Worm (Caenorhabditis elegans) whole organism, L3 larva: ENCODE results near the gene lgc-11.

Experiments
- R02D3.7 ChIP-seq: fragments of 150-350 bp; optimal IDR thresholded peaks from 2 replicates; lab custom pipeline; 2014; ENCODE audit warnings: missing biosample characterization, missing genetic modification characterization
- ZK546.5 ChIP-seq: sonication (generic microtip); optimal IDR thresholded peaks from 2 replicates; lab custom pipeline; 2017; ENCODE audit warnings: missing biosample characterization, missing genetic modification characterization
- aly-2 ChIP-seq: fragments of 150-350 bp; optimal IDR thresholded peaks from 2 replicates; lab custom pipeline; 2014; ENCODE audit warnings: missing biosample characterization, missing genetic modification characterization
- ama-1 ChIP-seq: fragments of 150-350 bp; optimal IDR thresholded peaks from 2 replicates; lab custom pipeline; 2018
- ceh-16 ChIP-seq: sonication (generic microtip); optimal IDR thresholded peaks from 2 replicates; lab custom pipeline; 2017; ENCODE audit warnings: missing biosample characterization, missing genetic modification characterization
- ceh-28 ChIP-seq: fragments of 150-350 bp; optimal IDR thresholded peaks from 2 replicates; lab custom pipeline; 2014; ENCODE audit warnings: missing biosample characterization, missing genetic modification reagents, missing genetic modification characterization
- ceh-82 ChIP-seq: fragments of 150-350 bp; optimal IDR thresholded peaks from 2 replicates; lab custom pipeline; 2014; ENCODE audit warnings: missing biosample characterization, missing genetic modification characterization
- daf-12 ChIP-seq: fragments of 150-350 bp; optimal IDR thresholded peaks from 2 replicates; lab custom pipeline; 2014; ENCODE audit warnings: missing biosample characterization, missing genetic modification reagents, missing genetic modification characterization
- egl-27 ChIP-seq: sonication (generic microtip); optimal IDR thresholded peaks from 4 replicates; lab custom pipeline; 2017; ENCODE audit warnings: missing biosample characterization, missing genetic modification reagents, missing genetic modification characterization
- egl-5 ChIP-seq: fragments of 150-350 bp; optimal IDR thresholded peaks from 2 replicates; lab custom pipeline; 2017; ENCODE audit warnings: missing biosample characterization, missing genetic modification reagents, missing genetic modification characterization, inconsistent platforms
- elt-1 ChIP-seq: fragments of 150-350 bp; optimal IDR thresholded peaks from 2 replicates; lab custom pipeline; 2014; ENCODE audit warnings: missing biosample characterization, missing genetic modification characterization
- elt-2 ChIP-seq: sonication (generic microtip); optimal IDR thresholded peaks from 2 replicates; lab custom pipeline; 2016; ENCODE audit warnings: missing genetic modification reagents, mild to moderate bottlenecking, missing genetic modification characterization, missing compliant biosample characterization
- elt-3 ChIP-seq, 3 experiments: fragments of 150-350 bp in 1 of 3; sonication (generic microtip) in 2 of 3; optimal IDR thresholded peaks; 2 replicates in 2 of 3; 4 replicates in 1 of 3; lab custom pipeline; 2014 to 2017; ENCODE audit warnings: missing biosample characterization in 3 of 3, missing genetic modification characterization in 3 of 3
- eor-1 ChIP-seq, 2 experiments: fragments of 150-350 bp; optimal IDR thresholded peaks; 2 replicates each; lab custom pipeline; 2014 to 2018; ENCODE audit warnings: missing biosample characterization in 2 of 2, missing genetic modification characterization in 2 of 2
- fkh-10 ChIP-seq: sonication (generic microtip); optimal IDR thresholded peaks from 2 replicates; lab custom pipeline; 2017; ENCODE audit warnings: missing biosample characterization, missing genetic modification reagents, missing genetic modification characterization
- fos-1 ChIP-seq: fragments of 150-350 bp; optimal IDR thresholded peaks from 2 replicates; lab custom pipeline; 2014; ENCODE audit warnings: missing biosample characterization, missing genetic modification characterization
- hmg-11 ChIP-seq: sonication (generic microtip); optimal IDR thresholded peaks from 2 replicates; lab custom pipeline; 2016; ENCODE audit warnings: missing genetic modification characterization, missing compliant biosample characterization
- jun-1 ChIP-seq: fragments of 150-350 bp; optimal IDR thresholded peaks from 2 replicates; lab custom pipeline; 2014; ENCODE audit warnings: missing biosample characterization, missing genetic modification reagents, missing genetic modification characterization
- lin-15B ChIP-seq: fragments of 150-350 bp; optimal IDR thresholded peaks from 2 replicates; lab custom pipeline; 2014; ENCODE audit warnings: missing biosample characterization, missing genetic modification characterization
- lin-39 ChIP-seq: fragments of 150-350 bp; optimal IDR thresholded peaks from 2 replicates; lab custom pipeline; 2018; ENCODE audit warnings: missing biosample characterization, missing genetic modification reagents, missing genetic modification characterization
- lsy-12 ChIP-seq: sonication (generic microtip); optimal IDR thresholded peaks from 2 replicates; lab custom pipeline; 2016; ENCODE audit warnings: mild to moderate bottlenecking, missing genetic modification characterization, missing compliant biosample characterization
- mdl-1 ChIP-seq: fragments of 150-350 bp; optimal IDR thresholded peaks from 2 replicates; lab custom pipeline; 2014; ENCODE audit warnings: missing biosample characterization, missing genetic modification characterization
- mml-1 ChIP-seq: fragments of 150-350 bp; sonication (generic microtip); optimal IDR thresholded peaks from 3 replicates; lab custom pipeline; 2014; ENCODE audit warnings: missing biosample characterization, missing genetic modification characterization
- nfya-1 ChIP-seq: sonication (generic microtip); optimal IDR thresholded peaks from 2 replicates; lab custom pipeline; 2017; ENCODE audit warnings: missing genetic modification characterization, mild to moderate bottlenecking, missing compliant biosample characterization, antibody characterized with exemption, moderate library complexity; ENCODE audit not compliant: insufficient read depth
- nhr-11 ChIP-seq: fragments of 150-350 bp; optimal IDR thresholded peaks from 2 replicates; lab custom pipeline; 2014; ENCODE audit warnings: missing biosample characterization, missing genetic modification characterization
- nhr-12 ChIP-seq: fragments of 150-350 bp; optimal IDR thresholded peaks from 2 replicates; lab custom pipeline; 2014; ENCODE audit warnings: missing biosample characterization, missing genetic modification characterization
- nhr-23 ChIP-seq: fragments of 150-350 bp; optimal IDR thresholded peaks from 2 replicates; lab custom pipeline; 2014; ENCODE audit warnings: missing biosample characterization, missing genetic modification reagents, missing genetic modification characterization
- nhr-25 ChIP-seq: sonication (generic microtip); optimal IDR thresholded peaks from 2 replicates; lab custom pipeline; 2017; ENCODE audit warnings: missing biosample characterization, missing genetic modification characterization
- nhr-28 ChIP-seq: fragments of 150-350 bp; optimal IDR thresholded peaks from 2 replicates; lab custom pipeline; 2014; ENCODE audit warnings: missing biosample characterization, missing genetic modification characterization
- nhr-43 ChIP-seq: sonication (generic microtip); optimal IDR thresholded peaks from 2 replicates; lab custom pipeline; 2016; ENCODE audit warnings: mild to moderate bottlenecking, missing genetic modification characterization, missing compliant biosample characterization; ENCODE audit not compliant: poor library complexity, severe bottlenecking
- nhr-67 ChIP-seq: fragments of 150-350 bp; optimal IDR thresholded peaks from 2 replicates; lab custom pipeline; 2014; ENCODE audit warnings: missing biosample characterization, missing genetic modification characterization
- nhr-76 ChIP-seq: fragments of 150-350 bp; sonication (generic microtip); optimal IDR thresholded peaks from 5 replicates; lab custom pipeline; 2014; ENCODE audit warnings: missing biosample characterization, missing genetic modification characterization
- nhr-77 ChIP-seq: fragments of 150-350 bp; optimal IDR thresholded peaks from 2 replicates; lab custom pipeline; 2014; ENCODE audit warnings: missing biosample characterization, missing genetic modification characterization
- pha-4 ChIP-seq: fragments of 150-350 bp; optimal IDR thresholded peaks from 2 replicates; lab custom pipeline; 2014; ENCODE audit warnings: missing biosample characterization, missing genetic modification reagents, missing genetic modification characterization
- pqm-1 ChIP-seq: fragments of 150-350 bp; optimal IDR thresholded peaks from 2 replicates; lab custom pipeline; 2017; ENCODE audit warnings: missing biosample characterization, missing genetic modification characterization, inconsistent platforms
- sea-2 ChIP-seq: fragments of 150-350 bp; sonication (generic microtip); optimal IDR thresholded peaks from 4 replicates; lab custom pipeline; 2014; ENCODE audit warnings: missing biosample characterization, missing genetic modification reagents, missing genetic modification characterization
- skn-1 ChIP-seq: fragments of 150-350 bp; optimal IDR thresholded peaks from 2 replicates; lab custom pipeline; 2014; ENCODE audit warnings: missing biosample characterization, missing genetic modification characterization
- snpc-4 ChIP-seq: fragments of 150-350 bp; optimal IDR thresholded peaks from 2 replicates; lab custom pipeline; 2014; ENCODE audit warnings: missing biosample characterization, missing genetic modification characterization
- tbx-2 ChIP-seq: sonication (generic microtip); optimal IDR thresholded peaks from 2 replicates; lab custom pipeline; 2016; ENCODE audit warnings: mild to moderate bottlenecking, missing genetic modification characterization, missing compliant biosample characterization
- unc-39 ChIP-seq: sonication (generic microtip); optimal IDR thresholded peaks from 4 replicates; lab custom pipeline; 2017; ENCODE audit warnings: missing biosample characterization, missing genetic modification characterization
- zag-1 ChIP-seq: fragments of 150-350 bp; optimal IDR thresholded peaks from 2 replicates; lab custom pipeline; 2014; ENCODE audit warnings: missing biosample characterization, missing genetic modification characterization
- ztf-4 ChIP-seq: fragments of 150-350 bp; optimal IDR thresholded peaks from 2 replicates; lab custom pipeline; 2014; ENCODE audit warnings: missing biosample characterization, missing genetic modification characterization

The lgc-11 gene

DNA sequence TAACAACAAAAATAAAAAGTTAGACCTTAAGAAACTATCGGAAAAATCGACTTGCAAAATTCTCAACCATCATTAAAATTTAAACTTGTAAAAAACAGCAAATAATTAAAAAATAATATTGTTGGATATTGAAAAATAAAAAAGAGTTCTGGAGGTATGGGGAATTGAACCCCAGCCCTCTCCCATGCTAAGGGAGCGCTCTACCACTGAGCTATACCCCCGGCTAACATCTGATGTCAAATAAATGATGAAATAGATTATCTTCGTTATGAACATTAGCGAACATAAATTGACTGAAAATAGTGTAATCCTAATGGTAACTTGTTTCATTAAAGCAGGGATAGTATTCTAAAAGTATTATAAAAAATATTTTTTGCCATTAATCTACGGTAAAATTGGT lies 708 bp upstream of the lgc-11 start:
- TF ChIP-seq nhr-43 (tag; lab: Kevin White, UChicago): no peak
- TF ChIP-seq ama-1 (lab: Kevin White, UChicago): no peak
- TF ChIP-seq fos-1: no peak
- no peak for TF ChIP-seq ceh-28 (tag; lab: Kevin White, UChicago)
- no peak for TF ChIP-seq nhr-25
- no peak for TF ChIP-seq ztf-4 (tag; lab: Kevin White, UChicago)
- TF ChIP-seq ZK546.5 (tag; lab: Kevin White, UChicago): no peak
- no peak for TF ChIP-seq nhr-23 (tag; lab: Kevin White, UChicago)
- no peak for TF ChIP-seq nhr-77 (tag; lab: Kevin White, UChicago)
- no peak for TF ChIP-seq ceh-82 (tag; lab: Kevin White, UChicago)
- TF ChIP-seq mml-1 (tag; lab: Kevin White, UChicago): no peak
- TF ChIP-seq sea-2: no peak
- no peak for TF ChIP-seq tbx-2 (tag; lab: Kevin White, UChicago)
- TF ChIP-seq ceh-16 (tag; lab: Kevin White, UChicago): no peak
- no peak for TF ChIP-seq eor-1 (tag; optimal IDR thresholded peaks at IDR 0.05; lab: Kevin White, UChicago)
- TF ChIP-seq skn-1 (tag; lab: Kevin White, UChicago): no peak
- TF ChIP-seq elt-2 (tag; lab: Kevin White, UChicago): no peak
- TF ChIP-seq, all 47 proteins: peak for 0

DNA sequence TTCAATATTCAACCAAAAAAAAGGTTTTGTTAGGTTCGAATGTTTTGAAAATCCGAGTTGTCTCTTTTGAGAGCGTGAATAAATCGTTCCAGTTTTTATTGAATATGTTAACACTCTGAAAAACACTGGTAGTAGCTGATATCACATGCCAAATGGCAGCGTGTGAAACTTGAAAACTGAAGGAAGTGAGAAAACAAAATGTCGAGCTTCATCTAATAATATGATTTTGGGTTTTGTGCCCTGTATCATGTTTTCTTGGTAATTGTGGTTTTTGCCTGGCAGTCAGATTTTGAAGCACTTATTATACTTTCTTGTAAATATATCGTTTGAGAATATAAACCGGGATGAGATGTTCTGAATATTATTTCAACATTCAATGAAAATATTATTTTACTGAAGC lies 3.6 kb downstream of the lgc-11 start, which contains the start of gene F48E3.6:
Gene F48E3.6, minus strand, starts transcription at position 101 of the 400 bp plus-strand sequence.
- TF ChIP-seq nhr-76 (tag; lab: Kevin White, UChicago) (no peak), zag-1 (tag; lab: Kevin White, UChicago) (no peak), snpc-4 (tag; lab: Kevin White, UChicago) (no peak), elt-3 (tag; optimal IDR thresholded peaks at IDR 0.05; lab: Kevin White, UChicago) (no peak), pqm-1 (tag; lab: Kevin White, UChicago) (no peak), nhr-67 (tag; lab: Kevin White, UChicago) (no peak), nhr-23 (tag; lab: Kevin White, UChicago) (no peak), nhr-11 (no peak), daf-12 (no peak), nhr-12 (no peak), fos-1 (no peak), aly-2 (no peak), hmg-11 (no peak), ceh-28 (tag; lab: Kevin White, UChicago) (no peak), jun-1 (tag; lab: Kevin White, UChicago) (no peak)

DNA sequence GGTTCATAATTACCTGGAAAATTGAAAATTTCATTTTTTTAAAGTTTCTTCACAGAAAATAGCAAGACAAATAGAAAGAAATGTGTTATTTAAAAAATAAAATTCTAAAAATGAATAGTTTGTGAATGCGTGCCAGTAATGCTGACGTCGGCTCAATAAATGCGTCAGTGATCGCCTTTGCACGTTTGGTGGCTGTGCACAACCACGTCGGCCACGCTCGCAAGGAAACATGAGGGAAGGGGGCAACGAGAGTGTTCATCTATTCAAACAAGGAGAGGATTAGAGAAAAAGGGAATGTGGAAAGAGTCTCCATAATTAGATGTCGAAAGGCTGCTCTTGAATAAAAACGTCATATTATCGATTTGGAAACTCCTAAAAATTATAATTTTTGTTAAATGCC lies 5.5 kb downstream of the lgc-11 start, which contains the start of gene uggt-1:
Gene uggt-1, minus strand, starts transcription at position 13 of the 400 bp plus-strand sequence.
- TF ChIP-seq lsy-12 (tag; lab: Kevin White, UChicago) (peak; percentile 80), pqm-1 (tag; lab: Kevin White, UChicago) (peak; percentile 59), aly-2 (no peak), elt-1 (tag; lab: Kevin White, UChicago) (peak; percentile 45), tbx-2 (tag; lab: Kevin White, UChicago) (peak; percentile 83), pha-4 (tag; lab: Kevin White, UChicago) (peak; percentile 92), unc-39 (no peak), lin-15B (tag; lab: Kevin White, UChicago) (peak; percentile 85), mdl-1 (tag; lab: Kevin White, UChicago) (peak; percentile 71), nhr-43 (tag; lab: Kevin White, UChicago) (peak; percentile 74), nhr-23 (tag; lab: Kevin White, UChicago) (peak; percentile 91), nhr-77 (tag; lab: Kevin White, UChicago) (peak; percentile 43), ceh-28 (tag; lab: Kevin White, UChicago) (peak; percentile 92), nhr-67 (tag; lab: Kevin White, UChicago) (no peak), elt-2 (tag; lab: Kevin White, UChicago) (peak; percentile 81), fkh-10 (GFP tag; lab: Kevin White, UChicago) (peak; percentile 81), hmg-11 (peak; percentile 87), nhr-11 (peak; percentile 51), lin-39 (peak; percentile 90), jun-1 (tag; lab: Kevin White, UChicago) (peak; percentile 39), egl-27 (tag; lab: Kevin White, UChicago) (no peak), nhr-28 (tag; lab: Kevin White, UChicago) (no peak), skn-1 (tag; lab: Kevin White, UChicago) (peak; percentile 72), snpc-4 (tag; lab: Kevin White, UChicago) (peak; percentile 93), nfya-1 (tag; lab: Kevin White, UChicago) (peak; percentile 92), R02D3.7 (tag; lab: Kevin White, UChicago) (peak; percentile 56), egl-5 (peak; percentile 40), nhr-25 (peak; percentile 63), ceh-82 (tag; lab: Kevin White, UChicago) (peak; percentile 86), nhr-76 (tag; lab: Kevin White, UChicago) (no peak), fos-1 (peak; percentile 60)
- TF ChIP-seq, all 47 proteins: peak for 25
